Worm (Caenorhabditis elegans) whole organism, L4 larva: Measurements from ENCODE around the gene F07E5.9.

Experiments
- F37D6.2 ChIP-seq: sonication (generic microtip); optimal IDR thresholded peaks from 2 replicates; lab custom pipeline; 2016; ENCODE audit warnings: mild to moderate bottlenecking, missing genetic modification characterization, missing compliant biosample characterization
- ZK546.5 ChIP-seq, 2 experiments: sonication (generic microtip); optimal IDR thresholded peaks; 2 replicates each; lab custom pipeline; 2017; ENCODE audit warnings: missing biosample characterization in 2 of 2, missing genetic modification characterization in 2 of 2
- ama-1 ChIP-seq: fragments of 150-350 bp; optimal IDR thresholded peaks from 2 replicates; lab custom pipeline; 2014; ENCODE audit warnings: inconsistent platforms, mixed read lengths
- ceh-28 ChIP-seq: fragments of 150-350 bp; optimal IDR thresholded peaks from 2 replicates; lab custom pipeline; 2014; ENCODE audit warnings: missing biosample characterization, missing genetic modification reagents, missing genetic modification characterization
- ceh-82 ChIP-seq: sonication (generic microtip); optimal IDR thresholded peaks from 2 replicates; lab custom pipeline; 2017; ENCODE audit warnings: missing biosample characterization, missing genetic modification characterization
- fos-1 ChIP-seq: fragments of 150-350 bp; optimal IDR thresholded peaks from 2 replicates; lab custom pipeline; 2014; ENCODE audit warnings: missing biosample characterization, missing genetic modification characterization
- lsy-2 ChIP-seq, 2 experiments: fragments of 150-350 bp in 1 of 2; sonication (generic microtip) in 1 of 2; optimal IDR thresholded peaks; 2 replicates each; lab custom pipeline; 2014 to 2017; ENCODE audit warnings: missing biosample characterization in 2 of 2, missing genetic modification characterization in 2 of 2
- mdl-1 ChIP-seq, 2 experiments: fragments of 150-350 bp in 1 of 2; sonication (generic microtip) in 1 of 2; optimal IDR thresholded peaks; 2 replicates each; lab custom pipeline; 2014 to 2017; ENCODE audit warnings: missing biosample characterization in 2 of 2, missing genetic modification characterization in 2 of 2
- nhr-11 ChIP-seq: fragments of 150-350 bp; optimal IDR thresholded peaks from 2 replicates; lab custom pipeline; 2014; ENCODE audit warnings: missing biosample characterization, missing genetic modification characterization
- nhr-237 ChIP-seq: sonication (generic microtip); optimal IDR thresholded peaks from 2 replicates; lab custom pipeline; 2017; ENCODE audit warnings: missing biosample characterization, missing genetic modification characterization
- skn-1 ChIP-seq: fragments of 150-350 bp; optimal IDR thresholded peaks from 2 replicates; lab custom pipeline; 2014; ENCODE audit warnings: missing biosample characterization, missing genetic modification characterization
- unc-130 ChIP-seq: sonication (generic microtip); optimal IDR thresholded peaks from 2 replicates; lab custom pipeline; 2016; ENCODE audit warnings: missing genetic modification reagents, missing genetic modification characterization, missing compliant biosample characterization
- unc-39 ChIP-seq: sonication (generic microtip); optimal IDR thresholded peaks from 2 replicates; lab custom pipeline; 2017; ENCODE audit warnings: missing biosample characterization, missing genetic modification characterization
- unc-62 ChIP-seq, 3 experiments: fragments of 150-350 bp in 1 of 3; sonication (generic microtip); optimal IDR thresholded peaks in 2 of 3; peaks in 1 of 3; 1 replicate in 1 of 3; 2 replicates in 2 of 3; lab custom pipeline; 2014 to 2017; ENCODE audit warnings: missing biosample characterization in 3 of 3, missing genetic modification characterization in 3 of 3, missing genetic modification reagents in 3 of 3, missing genotype in 1 of 3

DNA sequence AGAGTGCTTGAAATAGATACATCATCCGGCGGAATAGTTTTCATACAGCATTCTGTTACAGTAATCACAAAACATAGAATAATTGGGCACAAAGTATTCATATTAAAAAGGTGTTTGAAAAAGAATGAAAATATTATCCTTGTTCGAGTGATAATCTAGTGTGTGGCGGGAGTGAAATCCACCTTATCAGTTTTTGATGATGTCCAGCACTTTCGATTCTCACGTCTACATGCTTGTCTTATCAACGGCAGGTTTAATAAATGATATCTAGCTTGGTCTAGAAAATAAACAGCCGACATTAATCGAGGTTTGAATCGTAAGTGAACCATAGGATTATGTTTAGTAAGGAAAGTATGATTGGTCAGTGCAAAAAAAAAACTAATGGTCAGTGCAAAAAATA, 29.6 kb upstream of the F07E5.9 start, which contains the start of gene R52.5:
- TF ChIP-seq unc-39 (no peak), nhr-11 (tag; lab: Kevin White, UChicago) (no peak), fos-1 (tag; lab: Kevin White, UChicago) (no peak), ama-1 (lab: Kevin White, UChicago) (no peak), ceh-82 (no peak), nhr-237 (tag; lab: Kevin White, UChicago) (no peak), lsy-2 (tag; optimal IDR thresholded peaks at IDR 0.05; lab: Kevin White, UChicago) (no peak), unc-130 (GFP tag; lab: Kevin White, UChicago) (no peak), mdl-1 (tag; optimal IDR thresholded peaks at IDR 0.05; lab: Kevin White, UChicago) (no peak), F37D6.2 (tag; lab: Kevin White, UChicago) (no peak), ZK546.5 (tag; optimal IDR thresholded peaks at IDR 0.05; lab: Kevin White, UChicago) (no peak), skn-1 (no peak), ceh-28 (tag; lab: Kevin White, UChicago) (no peak), unc-62 (GFP tag; optimal IDR thresholded peaks at IDR 0.05 in 1 of 2; lab: Kevin White, UChicago) (no peak), unc-62 (tag; optimal IDR thresholded peaks at IDR 0.05; lab: Kevin White, UChicago) (no peak)
